Fruit fly (Drosophila melanogaster) whole organism, embryonic: ENCODE results near the gene CG45100.

Experiments used
- Blimp-1 ChIP-seq: fragments of 200-800 bp; sonication (Bioruptor generic); optimal IDR thresholded peaks from 3 replicates; lab custom pipeline; 2018; ENCODE audit warnings: missing biosample characterization, missing genetic modification characterization, mild to moderate bottlenecking, moderate library complexity, missing genetic modification reagents
- CG1529 ChIP-seq: fragments of 200-800 bp; sonication (Bioruptor generic); optimal IDR thresholded peaks from 3 replicates; lab custom pipeline; 2018; ENCODE audit warnings: missing biosample characterization, missing genetic modification characterization
- CG30403 ChIP-seq: fragments of 200-800 bp; sonication (Bioruptor generic); optimal IDR thresholded peaks from 3 replicates; lab custom pipeline; 2016; ENCODE audit warnings: missing biosample characterization, missing genetic modification characterization
- CG4730 ChIP-seq: fragments of 200-800 bp; sonication (Bioruptor generic); IDR thresholded peaks from 2 replicates; pipeline ENCODE4 v1.3.6; 2022; ENCODE audit warnings: missing biosample characterization, missing genetic modification characterization
- CG7372 ChIP-seq: fragments of 200-800 bp; sonication (Bioruptor generic); IDR thresholded peaks from 2 replicates; pipeline ENCODE4 v1.3.6; 2022; ENCODE audit warnings: missing biosample characterization, missing genetic modification characterization
- Dref ChIP-seq: fragments of 200-800 bp; sonication (Bioruptor generic); IDR thresholded peaks from 2 replicates; pipeline ENCODE4 v1.3.6; 2022; ENCODE audit warnings: missing biosample characterization, missing genetic modification characterization
- ftz-f1 ChIP-seq: fragments of 200-800 bp; sonication (Bioruptor generic); optimal IDR thresholded peaks from 2 replicates; lab custom pipeline; 2016; ENCODE audit warnings: missing biosample characterization, missing genetic modification characterization
- knrl ChIP-seq: fragments of 200-800 bp; sonication (Bioruptor generic); IDR thresholded peaks from 3 replicates; pipeline ENCODE4 v1.3.6; 2022; ENCODE audit warnings: missing biosample characterization, missing genetic modification characterization; ENCODE audit not compliant: partially characterized antibody
- slp2 ChIP-seq: fragments of 200-800 bp; sonication (Bioruptor generic); optimal IDR thresholded peaks from 2 replicates; lab custom pipeline; 2016; ENCODE audit warnings: missing biosample characterization, missing genetic modification characterization

dm6 chr3R:5520566-5520965, 46.2 kb upstream of the CG45100 start:
- TF ChIP-seq CG1529 (GFP tag; lab: Kevin White, UChicago) (no peak), ftz-f1 (GFP tag; lab: Kevin White, UChicago) (no peak), slp2 (GFP tag; lab: Kevin White, UChicago) (no peak), Blimp-1 (GFP tag; lab: Kevin White, UChicago) (no peak), knrl (GFP tag; lab: Robert Waterston, UW) (no peak), Dref (GFP tag; lab: Robert Waterston, UW) (no peak), CG30403 (GFP tag; lab: Kevin White, UChicago) (no peak), CG4730 (GFP tag; lab: Robert Waterston, UW) (no peak), CG7372 (GFP tag; lab: Robert Waterston, UW) (no peak)
